Fruit fly (Drosophila melanogaster) ovary, adult (tissue): ENCODE data around the gene CG13362.

Experiments
- CG17801 ChIP-seq: fragments of 200-800 bp; optimal IDR thresholded peaks from 2 replicates; lab custom pipeline; 2019; ENCODE audit warnings: missing biosample characterization, mild to moderate bottlenecking, missing genetic modification characterization, moderate library complexity; ENCODE audit not compliant: partially characterized antibody

The CG13362 gene

dm6 chrX:758892-759621 is 8.0 kb upstream of the CG13362 start, which contains the start of gene CG5273:
Gene CG5273 (plus strand): TSS chrX:759594.
- peak; percentile 76 for TF ChIP-seq CG17801 (GFP tag; lab: Kevin White, UChicago)

- TF ChIP-seq CG17801 (GFP tag; lab: Kevin White, UChicago) = no peak
Measured at dm6 chrX:756856-757255, 5.8 kb upstream of the CG13362 start.

dm6 chrX:755642-756332 is 4.7 kb upstream of the CG13362 start:
- TF ChIP-seq CG17801 (GFP tag; lab: Kevin White, UChicago) = peak; percentile 64

- TF ChIP-seq CG17801 (GFP tag; lab: Kevin White, UChicago) = no peak
Measured at dm6 chrX:753553-753952, 2.5 kb upstream of the CG13362 start, which contains the start of gene CG13361. Gene CG13361 (minus strand): TSS chrX:753653.

dm6 chrX:750047-750446 is 1.1 kb downstream of the CG13362 start, which contains the start of gene CG5254:
Gene CG5254 (plus strand): TSS chrX:750347.
- no peak for TF ChIP-seq CG17801 (GFP tag; lab: Kevin White, UChicago)

- no peak for TF ChIP-seq CG17801 (GFP tag; lab: Kevin White, UChicago)
Measured at dm6 chrX:739621-740216, 11.4 kb downstream of the CG13362 start.

dm6 chrX:724496-724895 is 26.6 kb downstream of the CG13362 start:
- no peak for TF ChIP-seq CG17801 (GFP tag; lab: Kevin White, UChicago)

dm6 chrX:718945-719344 is 32.2 kb downstream of the CG13362 start:
- TF ChIP-seq CG17801 (GFP tag; lab: Kevin White, UChicago) = no peak

- TF ChIP-seq CG17801 (GFP tag; lab: Kevin White, UChicago) = no peak
Measured at dm6 chrX:717893-718292, 33.2 kb downstream of the CG13362 start.

- no peak for TF ChIP-seq CG17801 (GFP tag; lab: Kevin White, UChicago)
Measured at dm6 chrX:715383-715782, 35.7 kb downstream of the CG13362 start.

- TF ChIP-seq CG17801 (GFP tag; lab: Kevin White, UChicago) = no peak
Measured at dm6 chrX:713249-713898, 37.7 kb downstream of the CG13362 start.

- TF ChIP-seq CG17801 (GFP tag; lab: Kevin White, UChicago) = no peak
Measured at dm6 chrX:711852-712251, 39.2 kb downstream of the CG13362 start.

dm6 chrX:710914-711313 is 40.2 kb downstream of the CG13362 start:
- no peak for TF ChIP-seq CG17801 (GFP tag; lab: Kevin White, UChicago)

dm6 chrX:709495-709894 is 41.6 kb downstream of the CG13362 start:
- no peak for TF ChIP-seq CG17801 (GFP tag; lab: Kevin White, UChicago)

dm6 chrX:702484-702883 is 48.6 kb downstream of the CG13362 start:
- TF ChIP-seq CG17801 (GFP tag; lab: Kevin White, UChicago) = no peak
